Worm (Caenorhabditis elegans) whole organism, L1 larva: ENCODE data around the gene C35B1.4.

Source experiments
- C34B4.2 ChIP-seq: sonication (generic microtip); optimal IDR thresholded peaks from 2 replicates; lab custom pipeline; 2017; ENCODE audit warnings: mild to moderate bottlenecking, missing genetic modification characterization, missing compliant biosample characterization
- aly-2 ChIP-seq: fragments of 150-350 bp; optimal IDR thresholded peaks from 2 replicates; lab custom pipeline; 2014; ENCODE audit warnings: missing biosample characterization, missing genetic modification characterization
- blmp-1 ChIP-seq: fragments of 150-350 bp; optimal IDR thresholded peaks from 2 replicates; lab custom pipeline; 2014; ENCODE audit warnings: missing biosample characterization, missing genetic modification characterization
- ceh-63 ChIP-seq: fragments of 200-800 bp; sonication (Bioruptor generic); optimal IDR thresholded peaks from 2 replicates; lab custom pipeline; 2018; ENCODE audit warnings: mild to moderate bottlenecking, missing genetic modification characterization, missing compliant biosample characterization
- ceh-88 ChIP-seq: fragments of 200-800 bp; sonication (Bioruptor generic); IDR thresholded peaks from 2 replicates; pipeline ENCODE4 v1.3.6; 2022; ENCODE audit warnings: missing genetic modification characterization, missing compliant biosample characterization
- ceh-90 ChIP-seq: sonication (generic microtip); optimal IDR thresholded peaks from 2 replicates; lab custom pipeline; 2016; ENCODE audit warnings: missing genetic modification characterization, missing compliant biosample characterization
- ces-1 ChIP-seq: fragments of 150-350 bp; optimal IDR thresholded peaks from 2 replicates; lab custom pipeline; 2014; ENCODE audit warnings: missing biosample characterization, missing genetic modification reagents, missing genetic modification characterization
- dpl-1 ChIP-seq, 3 experiments: fragments of 150-350 bp in 2 of 3; sonication (generic microtip) in 1 of 3; optimal IDR thresholded peaks; 2 replicates each; lab custom pipeline; 2014 to 2017; ENCODE audit warnings: missing biosample characterization in 3 of 3, missing genetic modification characterization in 3 of 3, missing genetic modification reagents in 3 of 3
- dsc-1 ChIP-seq: sonication (generic microtip); optimal IDR thresholded peaks from 2 replicates; lab custom pipeline; 2016; ENCODE audit warnings: mild to moderate bottlenecking, missing genetic modification characterization, missing compliant biosample characterization
- efl-3 ChIP-seq: fragments of 200-800 bp; sonication (Bioruptor generic); optimal IDR thresholded peaks from 2 replicates; lab custom pipeline; 2018; ENCODE audit warnings: mild to moderate bottlenecking, missing genetic modification characterization, missing compliant biosample characterization
- egl-27 ChIP-seq, 2 experiments: fragments of 150-350 bp in 1 of 2; sonication (generic microtip); optimal IDR thresholded peaks; 3 replicates each; lab custom pipeline; 2017 to 2018; ENCODE audit warnings: missing biosample characterization in 2 of 2, missing genetic modification characterization in 2 of 2, missing genetic modification reagents in 2 of 2
- elt-3 ChIP-seq, 6 experiments: fragments of 150-350 bp in 1 of 6; sonication (generic microtip); optimal IDR thresholded peaks; 2 replicates each; lab custom pipeline; 2017 to 2018; ENCODE audit warnings: missing biosample characterization in 6 of 6, missing genetic modification characterization in 6 of 6, inconsistent platforms in 1 of 6
- ets-5 ChIP-seq: fragments of 200-800 bp; sonication (Bioruptor generic); IDR thresholded peaks from 2 replicates; pipeline ENCODE4 v1.3.6; 2022; ENCODE audit warnings: missing genetic modification characterization, missing compliant biosample characterization
- fkh-10 ChIP-seq: sonication (generic microtip); optimal IDR thresholded peaks from 2 replicates; lab custom pipeline; 2017; ENCODE audit warnings: missing biosample characterization, missing genetic modification reagents, missing genetic modification characterization
- grh-1 ChIP-seq: fragments of 200-800 bp; sonication (Bioruptor generic); IDR thresholded peaks from 2 replicates; pipeline ENCODE4 v1.3.6; 2022; ENCODE audit warnings: missing genetic modification reagents, missing genetic modification characterization, missing compliant biosample characterization
- hpl-2 ChIP-seq: fragments of 150-350 bp; optimal IDR thresholded peaks from 2 replicates; lab custom pipeline; 2014; ENCODE audit warnings: missing biosample characterization, missing genetic modification reagents, missing genetic modification characterization
- isw-1 ChIP-seq: fragments of 200-800 bp; sonication (Bioruptor generic); IDR thresholded peaks from 2 replicates; pipeline ENCODE4 v1.3.6; 2022; ENCODE audit warnings: missing genetic modification characterization, missing compliant biosample characterization
- jun-1 ChIP-seq: fragments of 150-350 bp; optimal IDR thresholded peaks from 2 replicates; lab custom pipeline; 2014; ENCODE audit warnings: missing biosample characterization, missing genetic modification reagents, missing genetic modification characterization
- lin-14 ChIP-seq: fragments of 200-800 bp; sonication (Bioruptor generic); optimal IDR thresholded peaks from 2 replicates; lab custom pipeline; 2018; ENCODE audit warnings: mild to moderate bottlenecking, missing genetic modification characterization, moderate library complexity, missing compliant biosample characterization
- lin-35 ChIP-seq, 2 experiments: fragments of 150-350 bp; optimal IDR thresholded peaks; 2 replicates each; lab custom pipeline; 2014; ENCODE audit warnings: missing biosample characterization in 2 of 2, missing genetic modification characterization in 2 of 2, missing genetic modification reagents in 2 of 2
- lin-39 ChIP-seq: fragments of 150-350 bp; optimal IDR thresholded peaks from 2 replicates; lab custom pipeline; 2014; ENCODE audit warnings: missing biosample characterization, missing genetic modification reagents, missing genetic modification characterization
- lsy-2 ChIP-seq, 2 experiments: fragments of 150-350 bp; optimal IDR thresholded peaks; 2 replicates each; lab custom pipeline; 2014; ENCODE audit warnings: missing biosample characterization in 2 of 2, missing genetic modification characterization in 2 of 2
- nhr-11 ChIP-seq: fragments of 150-350 bp; optimal IDR thresholded peaks from 2 replicates; lab custom pipeline; 2014; ENCODE audit warnings: missing biosample characterization, missing genetic modification characterization
- nhr-12 ChIP-seq: sonication (generic microtip); optimal IDR thresholded peaks from 2 replicates; lab custom pipeline; 2017; ENCODE audit warnings: missing biosample characterization, missing genetic modification characterization
- nhr-19 ChIP-seq: fragments of 200-800 bp; sonication (Bioruptor generic); conservative IDR thresholded peaks from 2 replicates; pipeline ENCODE4 v1.3.6; 2022; ENCODE audit warnings: missing genetic modification characterization, missing compliant biosample characterization
- nhr-237 ChIP-seq: fragments of 150-350 bp; optimal IDR thresholded peaks from 2 replicates; lab custom pipeline; 2014; ENCODE audit warnings: missing biosample characterization, missing genetic modification characterization
- nhr-28 ChIP-seq: fragments of 150-350 bp; optimal IDR thresholded peaks from 2 replicates; lab custom pipeline; 2014; ENCODE audit warnings: missing biosample characterization, missing genetic modification characterization
- nhr-71 ChIP-seq: sonication (generic microtip); optimal IDR thresholded peaks from 2 replicates; lab custom pipeline; 2016; ENCODE audit warnings: mild to moderate bottlenecking, missing genetic modification characterization, moderate library complexity, missing compliant biosample characterization
- nhr-76 ChIP-seq: sonication (generic microtip); optimal IDR thresholded peaks from 2 replicates; lab custom pipeline; 2017; ENCODE audit warnings: missing biosample characterization, missing genetic modification characterization
- nhr-77 ChIP-seq: fragments of 150-350 bp; optimal IDR thresholded peaks from 2 replicates; lab custom pipeline; 2014; ENCODE audit warnings: missing biosample characterization, missing genetic modification characterization
- nhr-84 ChIP-seq: sonication (generic microtip); optimal IDR thresholded peaks from 2 replicates; lab custom pipeline; 2017; ENCODE audit warnings: missing biosample characterization, missing genetic modification characterization
- pag-3 ChIP-seq: sonication (generic microtip); optimal IDR thresholded peaks from 2 replicates; lab custom pipeline; 2017; ENCODE audit warnings: missing genetic modification characterization, mild to moderate bottlenecking, missing compliant biosample characterization, antibody characterized with exemption, borderline replicate concordance; ENCODE audit not compliant: insufficient read depth
- pqm-1 ChIP-seq: sonication (generic microtip); optimal IDR thresholded peaks from 3 replicates; lab custom pipeline; 2017; ENCODE audit warnings: missing biosample characterization, missing genetic modification characterization
- rnt-1 ChIP-seq: sonication (generic microtip); optimal IDR thresholded peaks from 2 replicates; lab custom pipeline; 2016; ENCODE audit warnings: mild to moderate bottlenecking, missing genetic modification characterization, moderate library complexity, missing compliant biosample characterization
- skn-1 ChIP-seq: fragments of 150-350 bp; optimal IDR thresholded peaks from 2 replicates; lab custom pipeline; 2014; ENCODE audit warnings: missing biosample characterization, missing genetic modification characterization
- snpc-4 ChIP-seq: fragments of 150-350 bp; optimal IDR thresholded peaks from 2 replicates; lab custom pipeline; 2014; ENCODE audit warnings: missing biosample characterization, missing genetic modification characterization
- snu-23 ChIP-seq: sonication (generic microtip); optimal IDR thresholded peaks from 2 replicates; lab custom pipeline; 2016; ENCODE audit warnings: missing genetic modification characterization, missing compliant biosample characterization
- sox-4 ChIP-seq: sonication (generic microtip); optimal IDR thresholded peaks from 2 replicates; lab custom pipeline; 2016; ENCODE audit warnings: missing genetic modification characterization, missing compliant biosample characterization
- sptf-1 ChIP-seq: fragments of 150-350 bp; optimal IDR thresholded peaks from 2 replicates; lab custom pipeline; 2014; ENCODE audit warnings: missing biosample characterization, missing genetic modification characterization
- sup-37 ChIP-seq: fragments of 200-800 bp; sonication (Bioruptor generic); optimal IDR thresholded peaks from 2 replicates; lab custom pipeline; 2018; ENCODE audit warnings: mild to moderate bottlenecking, missing genetic modification characterization, missing compliant biosample characterization
- swsn-7 ChIP-seq: sonication (generic microtip); optimal IDR thresholded peaks from 2 replicates; lab custom pipeline; 2016; ENCODE audit warnings: missing genetic modification characterization, missing compliant biosample characterization
- tbx-2 ChIP-seq: sonication (generic microtip); optimal IDR thresholded peaks from 2 replicates; lab custom pipeline; 2016; ENCODE audit warnings: missing genetic modification characterization, missing compliant biosample characterization
- unc-130 ChIP-seq: fragments of 150-350 bp; optimal IDR thresholded peaks from 2 replicates; lab custom pipeline; 2017; ENCODE audit warnings: missing biosample characterization, missing genetic modification characterization, inconsistent platforms
- unc-30 ChIP-seq: sonication (generic microtip); optimal IDR thresholded peaks from 2 replicates; lab custom pipeline; 2017; ENCODE audit warnings: missing biosample characterization, missing genetic modification characterization
- unc-62 ChIP-seq: fragments of 150-350 bp; optimal IDR thresholded peaks from 2 replicates; lab custom pipeline; 2014; ENCODE audit warnings: missing biosample characterization, missing genetic modification reagents, missing genetic modification characterization
- unc-98 ChIP-seq: fragments of 200-800 bp; sonication (Bioruptor generic); IDR thresholded peaks from 2 replicates; pipeline ENCODE4 v1.3.6; 2022; ENCODE audit warnings: missing genetic modification characterization, missing compliant biosample characterization
- vab-15 ChIP-seq: sonication (generic microtip); optimal IDR thresholded peaks from 2 replicates; lab custom pipeline; 2017; ENCODE audit warnings: missing genotype, mild to moderate bottlenecking, missing genetic modification characterization, missing compliant biosample characterization
- xbp-1 ChIP-seq: sonication (generic microtip); optimal IDR thresholded peaks from 2 replicates; lab custom pipeline; 2016; ENCODE audit warnings: missing genetic modification characterization, missing compliant biosample characterization
- zag-1 ChIP-seq: fragments of 150-350 bp; optimal IDR thresholded peaks from 2 replicates; lab custom pipeline; 2014; ENCODE audit warnings: missing biosample characterization, missing genetic modification characterization
- ztf-11 ChIP-seq, 2 experiments: sonication (generic microtip); optimal IDR thresholded peaks; 2 replicates each; lab custom pipeline; 2016 to 2017; ENCODE audit warnings: missing genetic modification characterization in 2 of 2, missing biosample characterization in 1 of 2, missing compliant biosample characterization in 1 of 2
- ztf-4 ChIP-seq: fragments of 150-350 bp; optimal IDR thresholded peaks from 2 replicates; lab custom pipeline; 2014; ENCODE audit warnings: missing biosample characterization, missing genetic modification characterization

Gene C35B1.4

DNA sequence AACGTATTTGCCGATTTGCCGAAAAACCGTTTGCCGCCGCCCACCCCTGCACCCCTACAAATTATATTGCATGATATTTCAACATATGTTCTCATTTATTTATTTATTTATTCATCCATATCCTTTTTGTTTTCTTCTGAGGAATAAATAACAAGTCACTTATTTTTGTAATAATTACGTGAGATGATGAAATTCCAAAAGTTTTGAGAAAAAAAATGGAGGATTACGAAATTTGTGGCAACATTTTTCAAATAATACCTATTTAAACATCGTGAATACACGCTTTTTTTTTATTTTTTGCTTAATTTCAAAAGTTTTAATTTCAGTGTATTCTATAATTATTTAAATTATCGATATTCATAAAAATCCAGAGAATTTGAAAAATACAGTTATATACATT, 17.3 kb downstream of the C35B1.4 start:
- no peak for TF ChIP-seq fkh-10 (GFP tag; lab: Kevin White, UChicago)
- TF ChIP-seq skn-1 (tag; lab: Kevin White, UChicago) = peak; percentile 58

DNA sequence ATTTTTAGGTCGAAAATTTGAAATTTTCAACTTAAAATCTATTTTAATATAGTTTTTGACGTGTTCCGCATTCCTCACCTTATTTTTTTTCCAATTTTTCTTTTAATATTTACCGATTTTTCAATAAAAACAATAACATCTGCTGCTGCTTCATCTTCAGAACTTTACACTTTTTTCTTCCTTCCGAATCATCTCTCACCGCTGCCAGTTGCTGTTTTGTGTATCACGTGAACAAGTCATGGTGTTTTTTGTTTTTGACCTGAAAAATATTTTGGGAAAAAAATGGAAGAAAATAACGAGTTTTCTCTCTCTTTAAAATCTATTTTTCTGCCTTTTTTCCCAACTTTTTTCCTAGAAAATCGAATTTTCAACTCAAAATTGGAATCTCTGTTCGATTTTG, 20.2 kb downstream of the C35B1.4 start:
- no peak for TF ChIP-seq nhr-76 (tag; lab: Kevin White, UChicago)
- no peak for TF ChIP-seq nhr-12 (tag; lab: Kevin White, UChicago)
- TF ChIP-seq hpl-2 = no peak
- no peak for TF ChIP-seq blmp-1
- TF ChIP-seq sptf-1 (tag; lab: Kevin White, UChicago) = no peak
- no peak for TF ChIP-seq zag-1 (tag; lab: Kevin White, UChicago)
- TF ChIP-seq elt-3 (tag; optimal IDR thresholded peaks at IDR 0.05; lab: Kevin White, UChicago) = no peak
- TF ChIP-seq sox-4 = no peak
- no peak for TF ChIP-seq snpc-4 (tag; lab: Kevin White, UChicago)
- TF ChIP-seq lsy-2 (tag; optimal IDR thresholded peaks at IDR 0.05; lab: Kevin White, UChicago) = peak; percentile 10 to 21
- TF ChIP-seq lin-14 (GFP tag; lab: Kevin White, UChicago) = peak; percentile 54
- TF ChIP-seq dsc-1 (tag; lab: Kevin White, UChicago) = no peak
- TF ChIP-seq jun-1 = no peak
- TF ChIP-seq aly-2 (tag; lab: Kevin White, UChicago) = no peak
- TF ChIP-seq rnt-1 (tag; lab: Kevin White, UChicago) = no peak
- no peak for TF ChIP-seq nhr-11 (tag; lab: Kevin White, UChicago)
- no peak for TF ChIP-seq vab-15 (tag; lab: Kevin White, UChicago)
- TF ChIP-seq ceh-88 (GFP tag; lab: Robert Waterston, UW) = no peak
- no peak for TF ChIP-seq C34B4.2 (tag; lab: Kevin White, UChicago)
- TF ChIP-seq ceh-63 (GFP tag; lab: Kevin White, UChicago) = no peak
- no peak for TF ChIP-seq swsn-7
- no peak for TF ChIP-seq tbx-2 (tag; lab: Kevin White, UChicago)
- TF ChIP-seq sup-37 = no peak
- TF ChIP-seq lin-39 (tag; lab: Kevin White, UChicago) = no peak
- TF ChIP-seq pag-3 = peak; percentile 40
- peak; percentile 48 for TF ChIP-seq nhr-71 (tag; lab: Kevin White, UChicago)
- no peak for TF ChIP-seq ces-1 (GFP tag; lab: Kevin White, UChicago)
- TF ChIP-seq ceh-90 (tag; lab: Kevin White, UChicago) = no peak
- no peak for TF ChIP-seq unc-30
- no peak for TF ChIP-seq nhr-84 (tag; lab: Kevin White, UChicago)
- TF ChIP-seq isw-1 = no peak
- no peak for TF ChIP-seq nhr-28 (tag; lab: Kevin White, UChicago)
- TF ChIP-seq nhr-19 = peak; percentile 34; the same call in 1 of the 2 replicates
- TF ChIP-seq grh-1 (GFP tag; lab: Robert Waterston, UW) = no peak
- TF ChIP-seq skn-1 (tag; lab: Kevin White, UChicago) = no peak
- TF ChIP-seq ets-5 (GFP tag; lab: Robert Waterston, UW) = no peak
- TF ChIP-seq unc-98 (GFP tag; lab: Robert Waterston, UW) = no peak
- peak; percentile 48 for TF ChIP-seq unc-130 (tag; lab: Kevin White, UChicago)
- peak in 1 of 3 experiments; percentile 13 for TF ChIP-seq dpl-1 (GFP tag; optimal IDR thresholded peaks at IDR 0.05; lab: Kevin White, UChicago)
- TF ChIP-seq ztf-11 (tag; optimal IDR thresholded peaks at IDR 0.05; lab: Kevin White, UChicago) = no peak
- no peak for TF ChIP-seq xbp-1 (tag; lab: Kevin White, UChicago)
- no peak for TF ChIP-seq unc-62
- no peak for TF ChIP-seq nhr-237 (tag; lab: Kevin White, UChicago)
- TF ChIP-seq egl-27 (tag; optimal IDR thresholded peaks at IDR 0.05; lab: Kevin White, UChicago) = no peak
- peak; percentile 7 for TF ChIP-seq snu-23 (GFP tag; lab: Kevin White, UChicago)
- no peak for TF ChIP-seq nhr-77 (tag; lab: Kevin White, UChicago)
- no peak for TF ChIP-seq pqm-1 (tag; lab: Kevin White, UChicago)
- TF ChIP-seq lin-35 (GFP tag; optimal IDR thresholded peaks at IDR 0.05; lab: Kevin White, UChicago) = no peak
- no peak for TF ChIP-seq efl-3 (GFP tag; lab: Kevin White, UChicago)
- TF ChIP-seq ztf-4 (tag; lab: Kevin White, UChicago) = no peak
